Fruit fly (Drosophila melanogaster) whole organism, embryonic: Measurements from ENCODE around the gene CG9133.
A peak's percentile ranks its signal among the peaks of the same experiment; 100 is the strongest.

Experiments
- CG10462 ChIP-seq: fragments of 200-800 bp; sonication (Bioruptor generic); optimal IDR thresholded peaks from 2 replicates; lab custom pipeline; 2016; ENCODE audit warnings: missing biosample characterization, missing genetic modification characterization
- CG10959 ChIP-seq: fragments of 200-800 bp; sonication (Bioruptor generic); IDR thresholded peaks from 2 replicates; pipeline ENCODE4 v1.3.6; 2022; ENCODE audit warnings: missing biosample characterization, missing genetic modification characterization
- CG11398 ChIP-seq: fragments of 200-800 bp; sonication (Bioruptor generic); optimal IDR thresholded peaks from 2 replicates; lab custom pipeline; 2016; ENCODE audit warnings: missing biosample characterization, missing genetic modification characterization
- CG11456 ChIP-seq: fragments of 200-800 bp; sonication (Bioruptor generic); IDR thresholded peaks from 3 replicates; pipeline ENCODE4 v1.3.6; 2022; ENCODE audit warnings: missing biosample characterization, missing genetic modification characterization
- CG11696 ChIP-seq: fragments of 200-800 bp; sonication (Bioruptor generic); IDR thresholded peaks from 2 replicates; pipeline ENCODE4 v1.3.6; 2022; ENCODE audit warnings: missing biosample characterization, missing genetic modification characterization
- CG13424 ChIP-seq: fragments of 200-800 bp; sonication (Bioruptor generic); optimal IDR thresholded peaks from 2 replicates; lab custom pipeline; 2019; ENCODE audit warnings: missing biosample characterization, mild to moderate bottlenecking, missing genetic modification characterization, moderate library complexity
- CG13624 ChIP-seq: fragments of 200-800 bp; sonication (Bioruptor generic); optimal IDR thresholded peaks from 2 replicates; lab custom pipeline; 2016; ENCODE audit warnings: missing biosample characterization, missing genetic modification characterization
- CG14014 ChIP-seq: fragments of 200-800 bp; sonication (Bioruptor generic); IDR thresholded peaks from 2 replicates; pipeline ENCODE4 v1.3.6; 2022; ENCODE audit warnings: missing biosample characterization, missing genetic modification characterization
- CG14710 ChIP-seq: fragments of 200-800 bp; sonication (Bioruptor generic); optimal IDR thresholded peaks from 3 replicates; lab custom pipeline; 2019; ENCODE audit warnings: missing biosample characterization, mild to moderate bottlenecking, missing genetic modification characterization, moderate library complexity
- CG17361 ChIP-seq: fragments of 200-800 bp; sonication (Bioruptor generic); IDR thresholded peaks from 3 replicates; pipeline ENCODE4 v1.3.6; 2022; ENCODE audit warnings: missing biosample characterization, missing genetic modification characterization
- CG17912 ChIP-seq: fragments of 200-800 bp; sonication (Bioruptor generic); optimal IDR thresholded peaks from 2 replicates; lab custom pipeline; 2018; ENCODE audit warnings: missing biosample characterization, mild to moderate bottlenecking, missing genetic modification characterization
- CG18011 ChIP-seq: fragments of 200-800 bp; sonication (Bioruptor generic); optimal IDR thresholded peaks from 2 replicates; lab custom pipeline; 2017; ENCODE audit warnings: missing biosample characterization, missing genetic modification characterization, mild to moderate bottlenecking, moderate library complexity, missing genotype
- CG30403 ChIP-seq: fragments of 200-800 bp; sonication (Bioruptor generic); optimal IDR thresholded peaks from 3 replicates; lab custom pipeline; 2016; ENCODE audit warnings: missing biosample characterization, missing genetic modification characterization
- CG30431 ChIP-seq: fragments of 200-800 bp; sonication (Bioruptor generic); optimal IDR thresholded peaks from 2 replicates; lab custom pipeline; 2017; ENCODE audit warnings: missing biosample characterization, missing genetic modification characterization
- CG34376 ChIP-seq: fragments of 200-800 bp; sonication (Bioruptor generic); optimal IDR thresholded peaks from 2 replicates; lab custom pipeline; 2018; ENCODE audit warnings: missing biosample characterization, mild to moderate bottlenecking, missing genetic modification characterization
- CG3847 ChIP-seq: fragments of 200-800 bp; sonication (Bioruptor generic); IDR thresholded peaks from 2 replicates; pipeline ENCODE4 v1.3.6; 2022; ENCODE audit warnings: missing biosample characterization, missing genetic modification characterization
- CG3995 ChIP-seq: fragments of 200-800 bp; sonication (Bioruptor generic); optimal IDR thresholded peaks from 3 replicates; lab custom pipeline; 2016; ENCODE audit warnings: missing biosample characterization, missing genetic modification characterization
- CG5245 ChIP-seq: fragments of 200-800 bp; sonication (Bioruptor generic); optimal IDR thresholded peaks from 3 replicates; lab custom pipeline; 2016; ENCODE audit warnings: missing biosample characterization, missing genetic modification characterization
- CG8924 ChIP-seq: fragments of 200-800 bp; optimal IDR thresholded peaks from 3 replicates; lab custom pipeline; 2019; ENCODE audit warnings: missing biosample characterization, mild to moderate bottlenecking, missing genetic modification characterization, moderate library complexity
- CG9215 ChIP-seq: fragments of 200-800 bp; sonication (Bioruptor generic); IDR thresholded peaks from 2 replicates; pipeline ENCODE4 v1.3.6; 2022; ENCODE audit warnings: missing biosample characterization, missing genetic modification characterization
- CrebB ChIP-seq: fragments of 200-800 bp; sonication (Bioruptor generic); optimal IDR thresholded peaks from 3 replicates; lab custom pipeline; 2018; ENCODE audit warnings: missing biosample characterization, mild to moderate bottlenecking, missing genetic modification characterization
- E2f2 ChIP-seq: fragments of 200-800 bp; sonication (Bioruptor generic); IDR thresholded peaks from 2 replicates; pipeline ENCODE4 v1.3.6; 2022; ENCODE audit warnings: missing biosample characterization, missing genetic modification characterization
- HLH3B ChIP-seq: fragments of 200-800 bp; sonication (Bioruptor generic); IDR thresholded peaks from 2 replicates; pipeline ENCODE4 v1.3.6; 2022; ENCODE audit warnings: missing biosample characterization, missing genetic modification characterization
- Hr78 ChIP-seq, 2 experiments: fragments of 200-800 bp in 1 of 2; fragments of >200 bp in 1 of 2; sonication (Bioruptor generic) in 1 of 2; optimal IDR thresholded peaks; 2 replicates each; lab custom pipeline; 2017 to 2019; ENCODE audit warnings: missing biosample characterization in 2 of 2, missing genetic modification characterization in 2 of 2, mild to moderate bottlenecking in 1 of 2, moderate library complexity in 1 of 2
- Mad ChIP-seq: fragments of 200-800 bp; sonication (Bioruptor generic); optimal IDR thresholded peaks from 2 replicates; lab custom pipeline; 2016; ENCODE audit warnings: missing biosample characterization, missing genetic modification characterization
- NC2β ChIP-seq: fragments of 200-800 bp; sonication (Bioruptor generic); optimal IDR thresholded peaks from 2 replicates; lab custom pipeline; 2016; ENCODE audit warnings: missing biosample characterization, missing genetic modification characterization
- NfI ChIP-seq: fragments of 200-800 bp; sonication (Bioruptor generic); optimal IDR thresholded peaks from 3 replicates; lab custom pipeline; 2018; ENCODE audit warnings: missing biosample characterization, mild to moderate bottlenecking, missing genetic modification characterization, moderate library complexity
- Sry-β ChIP-seq: fragments of 200-800 bp; sonication (Bioruptor generic); optimal IDR thresholded peaks from 2 replicates; lab custom pipeline; 2018; ENCODE audit warnings: missing biosample characterization, mild to moderate bottlenecking, missing genetic modification characterization, moderate library complexity
- Stat92E ChIP-seq, 3 experiments: fragments of >200 bp in 2 of 3; fragments of 200-800 bp in 1 of 3; sonication (Bioruptor generic) in 1 of 3; optimal IDR thresholded peaks; 2 replicates each; lab custom pipeline; 2017 to 2019; ENCODE audit warnings: missing biosample characterization in 3 of 3, missing genetic modification characterization in 3 of 3, mild to moderate bottlenecking in 1 of 3, moderate library complexity in 1 of 3
- Trl ChIP-seq, 3 experiments: fragments of >200 bp in 2 of 3; fragments of 200-800 bp in 1 of 3; sonication (Bioruptor generic) in 1 of 3; optimal IDR thresholded peaks; 2 replicates in 1 of 3; 3 replicates in 2 of 3; lab custom pipeline; 2016 to 2017; ENCODE audit warnings: missing biosample characterization in 1 of 3, missing genetic modification characterization in 1 of 3
- Vsx1 ChIP-seq: fragments of 200-800 bp; sonication (Bioruptor generic); optimal IDR thresholded peaks from 2 replicates; lab custom pipeline; 2017; ENCODE audit warnings: missing biosample characterization, mild to moderate bottlenecking, missing genetic modification characterization, missing genetic modification reagents
- ara ChIP-seq: fragments of 200-800 bp; sonication (Bioruptor generic); IDR thresholded peaks from 2 replicates; pipeline ENCODE4 v1.3.6; 2022; ENCODE audit warnings: missing biosample characterization, missing genetic modification characterization
- ash1 ChIP-seq: fragments of 200-800 bp; sonication (Bioruptor generic); optimal IDR thresholded peaks from 2 replicates; lab custom pipeline; 2018; ENCODE audit warnings: missing biosample characterization, mild to moderate bottlenecking, missing genetic modification characterization
- chn ChIP-seq: fragments of 200-800 bp; sonication (Bioruptor generic); optimal IDR thresholded peaks from 2 replicates; lab custom pipeline; 2016; ENCODE audit warnings: missing biosample characterization, missing genetic modification characterization
- da ChIP-seq: fragments of 200-800 bp; sonication (Bioruptor generic); optimal IDR thresholded peaks from 2 replicates; lab custom pipeline; 2016; ENCODE audit warnings: missing biosample characterization, missing genetic modification characterization
- esg ChIP-seq: fragments of 200-800 bp; sonication (Bioruptor generic); conservative IDR thresholded peaks from 2 replicates; pipeline ENCODE4 v1.3.6; 2022; ENCODE audit warnings: missing biosample characterization, missing genetic modification characterization
- fd3F ChIP-seq: fragments of 200-800 bp; sonication (Bioruptor generic); optimal IDR thresholded peaks from 2 replicates; lab custom pipeline; 2018; ENCODE audit warnings: missing biosample characterization, mild to moderate bottlenecking, missing genetic modification characterization, moderate library complexity
- gsb ChIP-seq: fragments of 200-800 bp; sonication (Bioruptor generic); IDR thresholded peaks from 2 replicates; pipeline ENCODE4 v1.3.6; 2022; ENCODE audit warnings: missing biosample characterization, missing genetic modification characterization
- h ChIP-seq: fragments of >200 bp; optimal IDR thresholded peaks from 2 replicates; lab custom pipeline; 2017
- insv ChIP-seq, 2 experiments: fragments of 200-800 bp; sonication (Bioruptor generic); optimal IDR thresholded peaks; 3 replicates each; lab custom pipeline; 2016 to 2018; ENCODE audit warnings: missing biosample characterization in 2 of 2, missing genetic modification characterization in 2 of 2
- kah ChIP-seq: fragments of 200-800 bp; sonication (Bioruptor generic); optimal IDR thresholded peaks from 2 replicates; lab custom pipeline; 2018; ENCODE audit warnings: missing biosample characterization, mild to moderate bottlenecking, missing genetic modification characterization
- klu ChIP-seq: fragments of 200-800 bp; sonication (Bioruptor generic); IDR thresholded peaks from 2 replicates; pipeline ENCODE4 v1.3.6; 2022; ENCODE audit warnings: missing biosample characterization, missing genetic modification characterization
- maf-S ChIP-seq: fragments of 200-800 bp; sonication (Bioruptor generic); optimal IDR thresholded peaks from 2 replicates; lab custom pipeline; 2016; ENCODE audit warnings: missing biosample characterization, missing genetic modification characterization
- mld ChIP-seq: fragments of 200-800 bp; sonication (Bioruptor generic); IDR thresholded peaks from 3 replicates; pipeline ENCODE4 v1.3.6; 2022; ENCODE audit warnings: missing biosample characterization, missing genetic modification characterization; ENCODE audit not compliant: partially characterized antibody
- nmo ChIP-seq: fragments of 200-800 bp; sonication (Bioruptor generic); optimal IDR thresholded peaks from 2 replicates; lab custom pipeline; 2018; ENCODE audit warnings: missing biosample characterization, mild to moderate bottlenecking, missing genetic modification characterization, moderate library complexity
- salm ChIP-seq: fragments of 200-800 bp; sonication (Bioruptor generic); optimal IDR thresholded peaks from 2 replicates; lab custom pipeline; 2018; ENCODE audit warnings: missing biosample characterization, mild to moderate bottlenecking, missing genetic modification characterization
- sd ChIP-seq: fragments of 200-800 bp; sonication (Bioruptor generic); optimal IDR thresholded peaks from 3 replicates; lab custom pipeline; 2018; ENCODE audit warnings: missing biosample characterization, mild to moderate bottlenecking, missing genetic modification characterization, moderate library complexity
- stwl ChIP-seq: fragments of 200-800 bp; sonication (Bioruptor generic); optimal IDR thresholded peaks from 3 replicates; lab custom pipeline; 2018; ENCODE audit warnings: missing biosample characterization, mild to moderate bottlenecking, missing genetic modification characterization, moderate library complexity
- trem ChIP-seq: fragments of 200-800 bp; optimal IDR thresholded peaks from 3 replicates; lab custom pipeline; 2019; ENCODE audit warnings: missing biosample characterization, mild to moderate bottlenecking, missing genetic modification characterization, moderate library complexity
- wdn ChIP-seq: fragments of 200-800 bp; sonication (Bioruptor generic); IDR thresholded peaks from 2 replicates; pipeline ENCODE4 v1.3.6; 2022; ENCODE audit warnings: missing biosample characterization, missing genetic modification characterization
- zen ChIP-seq: fragments of 200-800 bp; sonication (Bioruptor generic); optimal IDR thresholded peaks from 3 replicates; lab custom pipeline; 2018; ENCODE audit warnings: missing biosample characterization, mild to moderate bottlenecking, missing genetic modification characterization, moderate library complexity

CG9133 gene

dm6 chr3L:1295693-1296092 is 43.9 kb downstream of the CG9133 start, which contains the start of gene Rabex-5 (continued):
- peak; percentile 74 for TF ChIP-seq E2f2 (GFP tag; lab: Robert Waterston, UW)
- no peak for TF ChIP-seq CG10959
- no peak for TF ChIP-seq gsb (GFP tag; lab: Robert Waterston, UW)
- peak; percentile 74 for TF ChIP-seq Sry-β (GFP tag; lab: Kevin White, UChicago)
- no peak for TF ChIP-seq CG14014 (GFP tag; lab: Robert Waterston, UW)
- no peak for TF ChIP-seq CG11398 (GFP tag; lab: Kevin White, UChicago)
- TF ChIP-seq Stat92E (GFP tag; optimal IDR thresholded peaks at IDR 0.05; lab: Kevin White, UChicago) = no peak
- TF ChIP-seq ara (GFP tag; lab: Robert Waterston, UW) = no peak
- TF ChIP-seq Trl (optimal IDR thresholded peaks at IDR 0.05; lab: Kevin White, UChicago) = no peak
- peak; percentile 15 for TF ChIP-seq Trl (GFP tag; optimal IDR thresholded peaks at IDR 0.05; lab: Kevin White, UChicago)
- TF ChIP-seq CG8924 (tag; lab: Kevin White, UChicago) = peak; percentile 23
- no peak for TF ChIP-seq esg
- TF ChIP-seq nmo = peak; percentile 58
- TF ChIP-seq zen (tag; lab: Kevin White, UChicago) = no peak
- TF ChIP-seq CG18011 = no peak
- TF ChIP-seq CG9215 = no peak
- TF ChIP-seq CG17361 = no peak
- TF ChIP-seq Mad (GFP tag; lab: Kevin White, UChicago) = no peak
- peak; percentile 87 for TF ChIP-seq stwl
- TF ChIP-seq klu (GFP tag; lab: Robert Waterston, UW) = no peak
- no peak for TF ChIP-seq Hr78 (GFP tag; optimal IDR thresholded peaks at IDR 0.05; lab: Kevin White, UChicago)
- peak; percentile 41 for TF ChIP-seq CG30403
- TF ChIP-seq CG17912 (GFP tag; lab: Kevin White, UChicago) = peak; percentile 39
- peak; percentile 18 for TF ChIP-seq CrebB (tag; lab: Kevin White, UChicago)
- no peak for TF ChIP-seq h (lab: Kevin White, UChicago)
- no peak for TF ChIP-seq CG10462 (GFP tag; lab: Kevin White, UChicago)
- TF ChIP-seq CG3847 (GFP tag; lab: Robert Waterston, UW) = peak; percentile 65
- peak; percentile 52 for TF ChIP-seq trem
- peak; percentile 29 for TF ChIP-seq NfI (GFP tag; lab: Kevin White, UChicago)
- TF ChIP-seq wdn (GFP tag; lab: Robert Waterston, UW) = no peak
- peak; percentile 61 for TF ChIP-seq CG3995 (GFP tag; lab: Kevin White, UChicago)
- TF ChIP-seq sd (tag; lab: Kevin White, UChicago) = no peak
- TF ChIP-seq chn (GFP tag; lab: Kevin White, UChicago) = peak; percentile 37
- peak; percentile 34 for TF ChIP-seq CG34376 (GFP tag; lab: Kevin White, UChicago)
- TF ChIP-seq CG14710 (tag; lab: Kevin White, UChicago) = peak; percentile 49
- TF ChIP-seq Vsx1 = no peak
- no peak for TF ChIP-seq fd3F (GFP tag; lab: Kevin White, UChicago)
- TF ChIP-seq maf-S (GFP tag; lab: Kevin White, UChicago) = no peak
- TF ChIP-seq da = no peak
- TF ChIP-seq CG13424 (tag; lab: Kevin White, UChicago) = peak; percentile 37
- TF ChIP-seq CG30431 = no peak
- TF ChIP-seq CG5245 (GFP tag; lab: Kevin White, UChicago) = no peak
- TF ChIP-seq CG13624 (GFP tag; lab: Kevin White, UChicago) = peak; percentile 43
- no peak for TF ChIP-seq CG11696 (GFP tag; lab: Robert Waterston, UW)
- TF ChIP-seq salm (tag; lab: Kevin White, UChicago) = no peak
- no peak for TF ChIP-seq kah (GFP tag; lab: Kevin White, UChicago)
- TF ChIP-seq NC2β = peak; percentile 50
- TF ChIP-seq ash1 (GFP tag; lab: Kevin White, UChicago) = no peak
- TF ChIP-seq HLH3B (GFP tag; lab: Robert Waterston, UW) = 0 out of 2 replicates have a peak, but pooled peaks have one; percentile 22
- peak; percentile 66; the same call in 2 of the 3 replicates for TF ChIP-seq mld (GFP tag; lab: Robert Waterston, UW)
- peak; percentile 55; the same call in 1 of the 3 replicates for TF ChIP-seq CG11456 (GFP tag; lab: Robert Waterston, UW)
- no peak for TF ChIP-seq insv (GFP tag; optimal IDR thresholded peaks at IDR 0.05; lab: Kevin White, UChicago)
